Fruit fly (Drosophila melanogaster) whole organism, embryonic: Measurements from ENCODE around the gene CG31287.
A peak's percentile ranks its signal among the peaks of the same experiment; 100 is the strongest.

Experiments
- CG10274 ChIP-seq: fragments of 200-800 bp; sonication (Bioruptor generic); optimal IDR thresholded peaks from 3 replicates; lab custom pipeline; 2017; ENCODE audit warnings: missing biosample characterization, mild to moderate bottlenecking, missing genetic modification characterization
- CG10431 ChIP-seq: fragments of 200-800 bp; sonication (Bioruptor generic); optimal IDR thresholded peaks from 3 replicates; lab custom pipeline; 2018; ENCODE audit warnings: missing biosample characterization, mild to moderate bottlenecking, missing genetic modification characterization
- CG11504 ChIP-seq: fragments of 200-800 bp; sonication (Bioruptor generic); optimal IDR thresholded peaks from 3 replicates; lab custom pipeline; 2019; ENCODE audit warnings: missing biosample characterization, mild to moderate bottlenecking, missing genetic modification characterization, moderate library complexity
- CG11695 ChIP-seq: fragments of 200-800 bp; sonication (Bioruptor generic); IDR thresholded peaks from 3 replicates; pipeline ENCODE4 v1.3.6; 2022; ENCODE audit warnings: missing biosample characterization, missing genetic modification characterization
- CG14667 ChIP-seq: fragments of 200-800 bp; sonication (Bioruptor generic); IDR thresholded peaks from 2 replicates; pipeline ENCODE4 v1.3.6; 2022; ENCODE audit warnings: missing biosample characterization, missing genetic modification characterization
- CG15479 ChIP-seq: fragments of 200-800 bp; sonication (Bioruptor generic); optimal IDR thresholded peaks from 3 replicates; lab custom pipeline; 2019; ENCODE audit warnings: missing biosample characterization, mild to moderate bottlenecking, missing genetic modification characterization, moderate library complexity
- CG17612 ChIP-seq: fragments of 200-800 bp; sonication (Bioruptor generic); IDR thresholded peaks from 2 replicates; pipeline ENCODE4 v1.3.6; 2022; ENCODE audit warnings: missing biosample characterization, missing genetic modification characterization
- CG2199 ChIP-seq: fragments of 200-800 bp; sonication (Bioruptor generic); IDR thresholded peaks from 3 replicates; pipeline ENCODE4 v1.3.6; 2022; ENCODE audit warnings: missing biosample characterization, missing genetic modification characterization
- CG2875 ChIP-seq: fragments of 200-800 bp; sonication (Bioruptor generic); optimal IDR thresholded peaks from 2 replicates; lab custom pipeline; 2017; ENCODE audit warnings: missing biosample characterization, mild to moderate bottlenecking, missing genetic modification characterization, missing genetic modification reagents
- CG30403 ChIP-seq: fragments of 200-800 bp; sonication (Bioruptor generic); optimal IDR thresholded peaks from 3 replicates; lab custom pipeline; 2016; ENCODE audit warnings: missing biosample characterization, missing genetic modification characterization
- CG31365 ChIP-seq: fragments of 200-800 bp; sonication (Bioruptor generic); optimal IDR thresholded peaks from 2 replicates; lab custom pipeline; 2018; ENCODE audit warnings: missing biosample characterization, mild to moderate bottlenecking, missing genetic modification characterization
- CG32532 ChIP-seq: fragments of 200-800 bp; sonication (Bioruptor generic); IDR thresholded peaks from 2 replicates; pipeline ENCODE4 v1.3.6; 2022; ENCODE audit warnings: missing biosample characterization, missing genetic modification characterization
- CG4282 ChIP-seq: fragments of 200-800 bp; sonication (Bioruptor generic); optimal IDR thresholded peaks from 2 replicates; lab custom pipeline; 2016; ENCODE audit warnings: missing biosample characterization, missing genetic modification characterization
- CG7745 ChIP-seq: fragments of 200-800 bp; sonication (Bioruptor generic); optimal IDR thresholded peaks from 2 replicates; lab custom pipeline; 2018; ENCODE audit warnings: missing biosample characterization, mild to moderate bottlenecking, missing genetic modification characterization, moderate library complexity
- CG8478 ChIP-seq: fragments of >200 bp; optimal IDR thresholded peaks from 2 replicates; lab custom pipeline; 2018
- CG8924 ChIP-seq: fragments of 200-800 bp; optimal IDR thresholded peaks from 3 replicates; lab custom pipeline; 2019; ENCODE audit warnings: missing biosample characterization, mild to moderate bottlenecking, missing genetic modification characterization, moderate library complexity
- CG9727 ChIP-seq: fragments of 200-800 bp; sonication (Bioruptor generic); optimal IDR thresholded peaks from 3 replicates; lab custom pipeline; 2017; ENCODE audit warnings: missing biosample characterization, mild to moderate bottlenecking, missing genetic modification characterization
- CG9797 ChIP-seq: fragments of 200-800 bp; sonication (Bioruptor generic); optimal IDR thresholded peaks from 3 replicates; lab custom pipeline; 2018; ENCODE audit warnings: missing biosample characterization, mild to moderate bottlenecking, missing genetic modification characterization
- CG9932 ChIP-seq: fragments of 200-800 bp; sonication (Bioruptor generic); IDR thresholded peaks from 2 replicates; pipeline ENCODE4 v1.3.6; 2022; ENCODE audit warnings: missing biosample characterization, missing genetic modification characterization
- Chrac-16 ChIP-seq: fragments of 200-800 bp; sonication (Bioruptor generic); optimal IDR thresholded peaks from 3 replicates; lab custom pipeline; 2016; ENCODE audit warnings: missing biosample characterization, missing genetic modification characterization
- D19B ChIP-seq: fragments of 200-800 bp; sonication (Bioruptor generic); optimal IDR thresholded peaks from 2 replicates; lab custom pipeline; 2017; ENCODE audit warnings: missing biosample characterization, mild to moderate bottlenecking, missing genetic modification characterization
- Dad ChIP-seq: fragments of 200-800 bp; sonication (Bioruptor generic); optimal IDR thresholded peaks from 3 replicates; lab custom pipeline; 2016; ENCODE audit warnings: missing biosample characterization, missing genetic modification characterization
- Deaf1 ChIP-seq: fragments of 200-800 bp; optimal IDR thresholded peaks from 3 replicates; lab custom pipeline; 2019; ENCODE audit warnings: missing biosample characterization, mild to moderate bottlenecking, missing genetic modification characterization, moderate library complexity
- Dek ChIP-seq: fragments of 200-800 bp; sonication (Bioruptor generic); optimal IDR thresholded peaks from 3 replicates; lab custom pipeline; 2019; ENCODE audit warnings: missing biosample characterization, mild to moderate bottlenecking, missing genetic modification characterization, moderate library complexity
- Doc2 ChIP-seq: fragments of 200-800 bp; sonication (Bioruptor generic); IDR thresholded peaks from 2 replicates; pipeline ENCODE4 v1.3.6; 2022; ENCODE audit warnings: missing biosample characterization, missing genetic modification characterization
- Dp ChIP-seq: fragments of 200-800 bp; sonication (Bioruptor generic); optimal IDR thresholded peaks from 2 replicates; lab custom pipeline; 2018; ENCODE audit warnings: missing biosample characterization, mild to moderate bottlenecking, missing genetic modification characterization, moderate library complexity
- Fer1 ChIP-seq: fragments of 200-800 bp; sonication (Bioruptor generic); optimal IDR thresholded peaks from 2 replicates; lab custom pipeline; 2017; ENCODE audit warnings: missing biosample characterization, mild to moderate bottlenecking, missing genetic modification characterization
- Gug ChIP-seq: fragments of 200-800 bp; sonication (Bioruptor generic); IDR thresholded peaks from 4 replicates; pipeline ENCODE4 v1.3.6; 2022; ENCODE audit warnings: missing biosample characterization, missing genetic modification characterization
- HLHmδ ChIP-seq: fragments of 200-800 bp; sonication (Bioruptor generic); optimal IDR thresholded peaks from 2 replicates; lab custom pipeline; 2018; ENCODE audit warnings: missing biosample characterization, mild to moderate bottlenecking, missing genetic modification characterization, moderate library complexity
- HmgD ChIP-seq: fragments of 200-800 bp; sonication (Bioruptor generic); optimal IDR thresholded peaks from 3 replicates; lab custom pipeline; 2016; ENCODE audit warnings: missing biosample characterization, missing genetic modification characterization
- Taf1 ChIP-seq: fragments of 200-800 bp; sonication (Bioruptor generic); IDR thresholded peaks from 2 replicates; pipeline ENCODE4 v1.3.6; 2022; ENCODE audit warnings: missing biosample characterization, missing genetic modification characterization
- cad ChIP-seq: fragments of >200 bp; optimal IDR thresholded peaks from 2 replicates; lab custom pipeline; 2017; ENCODE audit warnings: missing biosample characterization, missing genetic modification characterization
- ci ChIP-seq: fragments of 200-800 bp; sonication (Bioruptor generic); IDR thresholded peaks from 3 replicates; pipeline ENCODE4 v1.3.6; 2022; ENCODE audit warnings: missing biosample characterization, missing genetic modification characterization
- disco-r ChIP-seq: fragments of 200-800 bp; sonication (Bioruptor generic); optimal IDR thresholded peaks from 2 replicates; lab custom pipeline; 2016; ENCODE audit warnings: missing biosample characterization, missing genetic modification characterization
- gro ChIP-seq: fragments of 200-800 bp; sonication (Bioruptor generic); optimal IDR thresholded peaks from 2 replicates; lab custom pipeline; 2016; ENCODE audit warnings: missing biosample characterization, missing genetic modification characterization
- ham ChIP-seq: fragments of 200-800 bp; sonication (Bioruptor generic); IDR thresholded peaks from 2 replicates; pipeline ENCODE4 v1.3.6; 2022; ENCODE audit warnings: missing biosample characterization, missing genetic modification characterization
- hb ChIP-seq: fragments of 200-800 bp; sonication (Bioruptor generic); IDR thresholded peaks from 3 replicates; pipeline ENCODE4 v1.3.6; 2022; ENCODE audit warnings: missing biosample characterization, missing genetic modification characterization; ENCODE audit not compliant: partially characterized antibody
- inv ChIP-seq: fragments of 200-800 bp; sonication (Bioruptor generic); IDR thresholded peaks from 2 replicates; pipeline ENCODE4 v1.3.6; 2022; ENCODE audit warnings: missing biosample characterization, missing genetic modification characterization; ENCODE audit not compliant: partially characterized antibody
- maf-S ChIP-seq: fragments of 200-800 bp; sonication (Bioruptor generic); optimal IDR thresholded peaks from 2 replicates; lab custom pipeline; 2016; ENCODE audit warnings: missing biosample characterization, missing genetic modification characterization
- pb ChIP-seq: fragments of 200-800 bp; sonication (Bioruptor generic); optimal IDR thresholded peaks from 3 replicates; lab custom pipeline; 2016; ENCODE audit warnings: missing biosample characterization, missing genetic modification characterization
- phol ChIP-seq: fragments of 200-800 bp; sonication (Bioruptor generic); optimal IDR thresholded peaks from 3 replicates; lab custom pipeline; 2018; ENCODE audit warnings: missing biosample characterization, mild to moderate bottlenecking, missing genetic modification characterization, moderate library complexity
- rib ChIP-seq: fragments of 200-800 bp; sonication (Bioruptor generic); IDR thresholded peaks from 2 replicates; pipeline ENCODE4 v1.3.6; 2022; ENCODE audit warnings: missing biosample characterization, missing genetic modification characterization
- ro ChIP-seq: fragments of 200-800 bp; sonication (Bioruptor generic); IDR thresholded peaks from 2 replicates; pipeline ENCODE4 v1.3.6; 2022; ENCODE audit warnings: missing biosample characterization, missing genetic modification characterization
- salm ChIP-seq: fragments of 200-800 bp; sonication (Bioruptor generic); optimal IDR thresholded peaks from 2 replicates; lab custom pipeline; 2018; ENCODE audit warnings: missing biosample characterization, mild to moderate bottlenecking, missing genetic modification characterization
- seq ChIP-seq: fragments of 200-800 bp; sonication (Bioruptor generic); IDR thresholded peaks from 2 replicates; pipeline ENCODE4 v1.3.6; 2022; ENCODE audit warnings: missing biosample characterization, missing genetic modification characterization
- so ChIP-seq: fragments of 200-800 bp; sonication (Bioruptor generic); IDR thresholded peaks from 3 replicates; pipeline ENCODE4 v1.3.6; 2022; ENCODE audit warnings: missing biosample characterization, missing genetic modification characterization
- tap ChIP-seq: fragments of 200-800 bp; optimal IDR thresholded peaks from 3 replicates; lab custom pipeline; 2019; ENCODE audit warnings: missing biosample characterization, mild to moderate bottlenecking, missing genetic modification characterization, moderate library complexity
- ttk ChIP-seq: fragments of 200-800 bp; sonication (Bioruptor generic); IDR thresholded peaks from 2 replicates; pipeline ENCODE4 v2.1.2; 2022; ENCODE audit warnings: missing biosample characterization, missing genetic modification characterization
- twi ChIP-seq: fragments of 200-800 bp; optimal IDR thresholded peaks from 2 replicates; lab custom pipeline; 2019; ENCODE audit warnings: missing biosample characterization, mild to moderate bottlenecking, missing genetic modification characterization, moderate library complexity
- usp ChIP-seq: fragments of >200 bp; optimal IDR thresholded peaks from 2 replicates; lab custom pipeline; 2017; ENCODE audit warnings: missing biosample characterization, missing genetic modification characterization

The CG31287 gene

dm6 chr3R:16236713-16237641 is 33.8 kb downstream of the CG31287 start (continued):
- TF ChIP-seq CG4282 (GFP tag; lab: Kevin White, UChicago) (no peak), rib (GFP tag; lab: Robert Waterston, UW) (no peak), CG8924 (peak; percentile 99), CG32532 (GFP tag; lab: Robert Waterston, UW) (no peak), twi (tag; lab: Kevin White, UChicago) (peak; percentile 94), CG8478 (no peak), CG9932 (GFP tag; lab: Robert Waterston, UW) (no peak), Dek (tag; lab: Kevin White, UChicago) (peak; percentile 99), cad (GFP tag; lab: Kevin White, UChicago) (no peak), inv (GFP tag; lab: Robert Waterston, UW) (no peak), salm (tag; lab: Kevin White, UChicago) (peak; percentile 96), CG14667 (GFP tag; lab: Robert Waterston, UW) (no peak), ttk (GFP tag; lab: Robert Waterston, UW) (no peak), Dad (GFP tag; lab: Kevin White, UChicago) (peak; percentile 77), Taf1 (GFP tag; lab: Robert Waterston, UW) (no peak), CG10431 (GFP tag; lab: Kevin White, UChicago) (peak; percentile 94), seq (GFP tag; lab: Robert Waterston, UW) (no peak), tap (tag; lab: Kevin White, UChicago) (peak; percentile 99), CG2875 (peak; percentile 96), CG7745 (tag; lab: Kevin White, UChicago) (peak; percentile 69), Doc2 (GFP tag; lab: Robert Waterston, UW) (no peak), ro (GFP tag; lab: Robert Waterston, UW) (no peak), maf-S (GFP tag; lab: Kevin White, UChicago) (peak; percentile 54), CG9797 (peak; percentile 45), ci (GFP tag; lab: Robert Waterston, UW) (no peak), Deaf1 (tag; lab: Kevin White, UChicago) (peak; percentile 95), Fer1 (peak; percentile 99), Dp (GFP tag; lab: Kevin White, UChicago) (peak; percentile 6), HLHmδ (GFP tag; lab: Kevin White, UChicago) (peak; percentile 65), hb (GFP tag; lab: Robert Waterston, UW) (no peak), ham (GFP tag; lab: Robert Waterston, UW) (no peak), CG31365 (tag; lab: Kevin White, UChicago) (peak; percentile 75), Gug (GFP tag; lab: Robert Waterston, UW) (peak; percentile 98), D19B (GFP tag; lab: Kevin White, UChicago) (peak; percentile 92), CG9727 (GFP tag; lab: Kevin White, UChicago) (peak; percentile 97), pb (peak; percentile 59), Chrac-16 (GFP tag; lab: Kevin White, UChicago) (peak; percentile 97), CG10274 (GFP tag; lab: Kevin White, UChicago) (peak; percentile 88), CG17612 (GFP tag; lab: Robert Waterston, UW) (no peak), CG11695 (GFP tag; lab: Robert Waterston, UW) (no peak), CG11504 (peak; percentile 98), CG30403 (GFP tag; lab: Kevin White, UChicago) (peak; percentile 98), phol (tag; lab: Kevin White, UChicago) (peak; percentile 97), disco-r (no peak), gro (GFP tag; lab: Kevin White, UChicago) (no peak), CG2199 (GFP tag; lab: Robert Waterston, UW) (no peak), usp (GFP tag; lab: Kevin White, UChicago) (no peak), HmgD (GFP tag; lab: Kevin White, UChicago) (peak; percentile 31), CG15479 (GFP tag; lab: Kevin White, UChicago) (no peak), so (no peak)
